Fruit fly (Drosophila melanogaster) whole organism, embryonic: ENCODE measurements around the gene Z600.

ENCODE experiments used
- Ada2b ChIP-seq: fragments of 200-800 bp; sonication (Bioruptor generic); IDR thresholded peaks from 2 replicates; pipeline ENCODE4 v1.3.6; 2022; ENCODE audit warnings: missing biosample characterization, missing genetic modification characterization
- Adf1 ChIP-seq: fragments of 200-800 bp; sonication (Bioruptor generic); IDR thresholded peaks from 2 replicates; pipeline ENCODE4 v1.3.6; 2022; ENCODE audit warnings: missing biosample characterization, missing genetic modification characterization
- Atf3 ChIP-seq: fragments of 200-800 bp; sonication (Bioruptor generic); optimal IDR thresholded peaks from 3 replicates; lab custom pipeline; 2016; ENCODE audit warnings: missing biosample characterization, missing genetic modification characterization
- BEAF-32 ChIP-seq: fragments of 200-800 bp; sonication (Bioruptor generic); optimal IDR thresholded peaks from 3 replicates; lab custom pipeline; 2017; ENCODE audit warnings: missing biosample characterization, missing genetic modification characterization, mild to moderate bottlenecking, moderate library complexity, missing genetic modification reagents
- Bdp1 ChIP-seq: fragments of 200-800 bp; sonication (Bioruptor generic); optimal IDR thresholded peaks from 3 replicates; lab custom pipeline; 2016; ENCODE audit warnings: missing biosample characterization, missing genetic modification characterization
- Bgb ChIP-seq: fragments of 200-800 bp; sonication (Bioruptor generic); IDR thresholded peaks from 2 replicates; pipeline ENCODE4 v1.3.6; 2022; ENCODE audit warnings: missing biosample characterization, missing genetic modification characterization; ENCODE audit not compliant: partially characterized antibody
- Blimp-1 ChIP-seq: fragments of 200-800 bp; sonication (Bioruptor generic); optimal IDR thresholded peaks from 3 replicates; lab custom pipeline; 2018; ENCODE audit warnings: missing biosample characterization, missing genetic modification characterization, mild to moderate bottlenecking, moderate library complexity, missing genetic modification reagents
- CG10267 ChIP-seq: fragments of 200-800 bp; sonication (Bioruptor generic); optimal IDR thresholded peaks from 2 replicates; lab custom pipeline; 2018; ENCODE audit warnings: missing biosample characterization, mild to moderate bottlenecking, missing genetic modification characterization, moderate library complexity
- CG11504 ChIP-seq: fragments of 200-800 bp; sonication (Bioruptor generic); optimal IDR thresholded peaks from 3 replicates; lab custom pipeline; 2019; ENCODE audit warnings: missing biosample characterization, mild to moderate bottlenecking, missing genetic modification characterization, moderate library complexity
- CG1233 ChIP-seq: fragments of 200-800 bp; sonication (Bioruptor generic); optimal IDR thresholded peaks from 4 replicates; lab custom pipeline; 2018; ENCODE audit warnings: missing biosample characterization, mild to moderate bottlenecking, missing genetic modification characterization
- CG14710 ChIP-seq: fragments of 200-800 bp; sonication (Bioruptor generic); optimal IDR thresholded peaks from 3 replicates; lab custom pipeline; 2019; ENCODE audit warnings: missing biosample characterization, mild to moderate bottlenecking, missing genetic modification characterization, moderate library complexity
- CG15479 ChIP-seq: fragments of 200-800 bp; sonication (Bioruptor generic); optimal IDR thresholded peaks from 3 replicates; lab custom pipeline; 2019; ENCODE audit warnings: missing biosample characterization, mild to moderate bottlenecking, missing genetic modification characterization, moderate library complexity
- CG15514 ChIP-seq: fragments of 200-800 bp; sonication (Bioruptor generic); optimal IDR thresholded peaks from 3 replicates; lab custom pipeline; 2017; ENCODE audit warnings: missing biosample characterization, missing genetic modification characterization, mild to moderate bottlenecking, moderate library complexity, missing genetic modification reagents
- CG17829 ChIP-seq: fragments of 200-800 bp; optimal IDR thresholded peaks from 2 replicates; lab custom pipeline; 2019; ENCODE audit warnings: missing biosample characterization, mild to moderate bottlenecking, missing genetic modification characterization, moderate library complexity
- CG18262 ChIP-seq: fragments of 200-800 bp; optimal IDR thresholded peaks from 3 replicates; lab custom pipeline; 2019; ENCODE audit warnings: missing biosample characterization, mild to moderate bottlenecking, missing genetic modification characterization, moderate library complexity
- CG18764 ChIP-seq: fragments of 200-800 bp; sonication (Bioruptor generic); optimal IDR thresholded peaks from 3 replicates; lab custom pipeline; 2016; ENCODE audit warnings: missing biosample characterization, missing genetic modification characterization
- CG2116 ChIP-seq: fragments of 200-800 bp; sonication (Bioruptor generic); optimal IDR thresholded peaks from 3 replicates; lab custom pipeline; 2018; ENCODE audit warnings: missing biosample characterization, mild to moderate bottlenecking, missing genetic modification characterization
- CG2199 ChIP-seq: fragments of 200-800 bp; sonication (Bioruptor generic); IDR thresholded peaks from 3 replicates; pipeline ENCODE4 v1.3.6; 2022; ENCODE audit warnings: missing biosample characterization, missing genetic modification characterization
- CG2712 ChIP-seq: fragments of 200-800 bp; optimal IDR thresholded peaks from 3 replicates; lab custom pipeline; 2019; ENCODE audit warnings: missing biosample characterization, mild to moderate bottlenecking, missing genetic modification characterization, moderate library complexity
- CG2889 ChIP-seq: fragments of 200-800 bp; sonication (Bioruptor generic); IDR thresholded peaks from 3 replicates; pipeline ENCODE4 v1.3.6; 2022; ENCODE audit warnings: missing biosample characterization, missing genetic modification characterization
- CG32532 ChIP-seq: fragments of 200-800 bp; sonication (Bioruptor generic); IDR thresholded peaks from 2 replicates; pipeline ENCODE4 v1.3.6; 2022; ENCODE audit warnings: missing biosample characterization, missing genetic modification characterization
- CG3726 ChIP-seq: fragments of 200-800 bp; sonication (Bioruptor generic); IDR thresholded peaks from 3 replicates; pipeline ENCODE4, ENCODE4 v1.3.6; 2022; ENCODE audit warnings: missing biosample characterization, missing genetic modification characterization
- CG3847 ChIP-seq: fragments of 200-800 bp; sonication (Bioruptor generic); IDR thresholded peaks from 2 replicates; pipeline ENCODE4 v1.3.6; 2022; ENCODE audit warnings: missing biosample characterization, missing genetic modification characterization
- CG8290 ChIP-seq, 3 experiments: fragments of 200-800 bp; sonication (Bioruptor generic); optimal IDR thresholded peaks; 2 replicates each; lab custom pipeline; 2016 to 2019; ENCODE audit warnings: missing biosample characterization in 3 of 3, missing genetic modification characterization in 3 of 3, mild to moderate bottlenecking in 2 of 3, moderate library complexity in 1 of 3
- CG9437 ChIP-seq: fragments of 200-800 bp; sonication (Bioruptor generic); optimal IDR thresholded peaks from 2 replicates; lab custom pipeline; 2018; ENCODE audit warnings: missing biosample characterization, mild to moderate bottlenecking, missing genetic modification characterization
- D19B ChIP-seq: fragments of 200-800 bp; sonication (Bioruptor generic); optimal IDR thresholded peaks from 2 replicates; lab custom pipeline; 2017; ENCODE audit warnings: missing biosample characterization, mild to moderate bottlenecking, missing genetic modification characterization
- Dll ChIP-seq: fragments of 200-800 bp; sonication (Bioruptor generic); IDR thresholded peaks from 4 replicates; pipeline ENCODE4 v1.3.6; 2022; ENCODE audit warnings: missing biosample characterization, missing genetic modification characterization; ENCODE audit not compliant: partially characterized antibody
- Dp ChIP-seq: fragments of 200-800 bp; sonication (Bioruptor generic); optimal IDR thresholded peaks from 2 replicates; lab custom pipeline; 2018; ENCODE audit warnings: missing biosample characterization, mild to moderate bottlenecking, missing genetic modification characterization, moderate library complexity
- Dref ChIP-seq: fragments of 200-800 bp; sonication (Bioruptor generic); IDR thresholded peaks from 2 replicates; pipeline ENCODE4 v1.3.6; 2022; ENCODE audit warnings: missing biosample characterization, missing genetic modification characterization
- Drgx ChIP-seq: fragments of 200-800 bp; sonication (Bioruptor generic); IDR thresholded peaks from 2 replicates; pipeline ENCODE4 v1.3.6; 2022; ENCODE audit warnings: missing biosample characterization, missing genetic modification characterization
- E2f2 ChIP-seq: fragments of 200-800 bp; sonication (Bioruptor generic); IDR thresholded peaks from 2 replicates; pipeline ENCODE4 v1.3.6; 2022; ENCODE audit warnings: missing biosample characterization, missing genetic modification characterization
- Ets97D ChIP-seq: fragments of 200-800 bp; sonication (Bioruptor generic); optimal IDR thresholded peaks from 3 replicates; lab custom pipeline; 2016; ENCODE audit warnings: missing biosample characterization, missing genetic modification characterization
- MBD-R2 ChIP-seq: fragments of 200-800 bp; sonication (Bioruptor generic); IDR thresholded peaks from 2 replicates; pipeline ENCODE4 v1.3.6; 2022; ENCODE audit warnings: missing biosample characterization, missing genetic modification characterization
- MESR4 ChIP-seq: fragments of 200-800 bp; sonication (Bioruptor generic); optimal IDR thresholded peaks from 2 replicates; lab custom pipeline; 2018; ENCODE audit warnings: missing biosample characterization, mild to moderate bottlenecking, missing genetic modification characterization, moderate library complexity
- Med ChIP-seq: fragments of 200-800 bp; sonication (Bioruptor generic); peaks from one replicate; lab custom pipeline; 2016; ENCODE audit warnings: missing biosample characterization, missing genetic modification characterization, mild to moderate bottlenecking, inconsistent platforms, moderate library complexity
- Opbp ChIP-seq: fragments of 200-800 bp; sonication (Bioruptor generic); IDR thresholded peaks from 3 replicates; pipeline ENCODE4 v1.3.6; 2022; ENCODE audit warnings: missing biosample characterization, missing genetic modification characterization; ENCODE audit not compliant: partially characterized antibody
- Pdp1 ChIP-seq, 2 experiments: fragments of 200-800 bp; sonication (Bioruptor generic); optimal IDR thresholded peaks; 3 replicates each; lab custom pipeline; 2016; ENCODE audit warnings: missing biosample characterization in 2 of 2, missing genetic modification characterization in 2 of 2, mild to moderate bottlenecking in 1 of 2, moderate library complexity in 1 of 2
- Sry-δ ChIP-seq: fragments of 200-800 bp; sonication (Bioruptor generic); optimal IDR thresholded peaks from 2 replicates; lab custom pipeline; 2016; ENCODE audit warnings: missing biosample characterization, missing genetic modification characterization
- YL-1 ChIP-seq: fragments of 200-800 bp; sonication (Bioruptor generic); optimal IDR thresholded peaks from 3 replicates; lab custom pipeline; 2017; ENCODE audit warnings: missing biosample characterization, mild to moderate bottlenecking, missing genetic modification characterization
- bbx ChIP-seq: fragments of 200-800 bp; sonication (Bioruptor generic); IDR thresholded peaks from 2 replicates; pipeline ENCODE4 v1.3.6; 2022; ENCODE audit warnings: missing biosample characterization, missing genetic modification characterization; ENCODE audit not compliant: partially characterized antibody
- bsh ChIP-seq, 2 experiments: fragments of 200-800 bp; sonication (Bioruptor generic); optimal IDR thresholded peaks; 2 replicates each; lab custom pipeline; 2017 to 2018; ENCODE audit warnings: mild to moderate bottlenecking in 2 of 2, missing biosample characterization in 2 of 2, missing genetic modification characterization in 2 of 2, moderate library complexity in 1 of 2
- crp ChIP-seq, 2 experiments: fragments of 200-800 bp; sonication (Bioruptor generic); optimal IDR thresholded peaks; 2 replicates in 1 of 2; 3 replicates in 1 of 2; lab custom pipeline; 2017; ENCODE audit warnings: missing biosample characterization in 2 of 2, missing genetic modification characterization in 2 of 2, mild to moderate bottlenecking in 1 of 2, moderate library complexity in 1 of 2
- ems ChIP-seq: fragments of 200-800 bp; sonication (Bioruptor generic); optimal IDR thresholded peaks from 3 replicates; lab custom pipeline; 2016; ENCODE audit warnings: missing biosample characterization, missing genetic modification characterization
- fru ChIP-seq: fragments of >200 bp; optimal IDR thresholded peaks from 2 replicates; lab custom pipeline; 2017
- gfzf ChIP-seq: fragments of 200-800 bp; sonication (Bioruptor generic); optimal IDR thresholded peaks from 2 replicates; lab custom pipeline; 2016; ENCODE audit warnings: missing biosample characterization, mild to moderate bottlenecking, missing genetic modification characterization, moderate library complexity
- kah ChIP-seq: fragments of 200-800 bp; sonication (Bioruptor generic); optimal IDR thresholded peaks from 2 replicates; lab custom pipeline; 2018; ENCODE audit warnings: missing biosample characterization, mild to moderate bottlenecking, missing genetic modification characterization
- sens ChIP-seq: fragments of 200-800 bp; sonication (Bioruptor generic); peaks from one replicate; lab custom pipeline; 2016; ENCODE audit warnings: missing biosample characterization, missing genetic modification characterization
- stwl ChIP-seq: fragments of 200-800 bp; sonication (Bioruptor generic); optimal IDR thresholded peaks from 3 replicates; lab custom pipeline; 2018; ENCODE audit warnings: missing biosample characterization, mild to moderate bottlenecking, missing genetic modification characterization, moderate library complexity
- zen ChIP-seq: fragments of 200-800 bp; sonication (Bioruptor generic); optimal IDR thresholded peaks from 3 replicates; lab custom pipeline; 2018; ENCODE audit warnings: missing biosample characterization, mild to moderate bottlenecking, missing genetic modification characterization, moderate library complexity

Gene Z600

DNA sequence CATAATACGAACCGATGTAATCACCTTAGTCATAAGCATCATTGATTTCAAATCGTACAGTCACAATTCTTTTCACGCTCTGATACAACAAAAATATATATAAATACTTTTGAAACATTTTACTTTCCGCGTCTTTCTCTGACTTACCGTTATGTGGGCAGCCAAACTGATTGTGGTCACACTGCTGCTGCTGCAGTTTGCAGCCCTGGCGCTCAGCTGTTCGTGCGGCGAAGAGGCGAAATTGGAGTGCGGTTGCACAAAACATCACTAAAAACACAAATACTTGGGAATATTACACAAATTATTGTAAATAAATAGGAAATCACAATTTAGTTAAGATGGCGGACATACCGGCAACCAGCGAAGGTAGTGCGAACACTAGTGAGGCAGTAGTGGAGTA is 537 bp downstream of the Z600 start, which contains the start of the genes gdl and gdl-ORF39 (continued):
- TF ChIP-seq CG17829 (peak; percentile 32), CG15514 (peak; percentile 65), MBD-R2 (GFP tag; lab: Robert Waterston, UW) (peak; percentile 78), crp (GFP tag; optimal IDR thresholded peaks at IDR 0.05; lab: Kevin White, UChicago) (peak; percentile 83 to 98), CG14710 (peak; percentile 100), kah (GFP tag; lab: Kevin White, UChicago) (no peak), zen (no peak), CG18262 (tag; lab: Kevin White, UChicago) (no peak), Sry-δ (GFP tag; lab: Kevin White, UChicago) (peak; percentile 22), Dp (peak; percentile 96), Blimp-1 (no peak), CG2199 (GFP tag; lab: Robert Waterston, UW) (0 out of 3 replicates have a peak, but pooled peaks have one; percentile 23), Bgb (peak; percentile 46; the same call in 1 of the 2 replicates), ems (GFP tag; lab: Kevin White, UChicago) (no peak), MESR4 (GFP tag; lab: Kevin White, UChicago) (peak; percentile 31), BEAF-32 (GFP tag; lab: Kevin White, UChicago) (peak; percentile 45), stwl (tag; lab: Kevin White, UChicago) (peak; percentile 71), CG11504 (no peak), CG18764 (GFP tag; lab: Kevin White, UChicago) (no peak), Dref (peak; percentile 64), Adf1 (GFP tag; lab: Robert Waterston, UW) (no peak), Opbp (GFP tag; lab: Robert Waterston, UW) (peak; percentile 46; the same call in 2 of the 3 replicates), CG3726 (no peak), CG2712 (peak; percentile 6), CG2116 (GFP tag; lab: Kevin White, UChicago) (peak; percentile 50), YL-1 (GFP tag; lab: Kevin White, UChicago) (peak; percentile 11), fru (lab: Kevin White, UChicago) (no peak), Med (GFP tag; lab: Kevin White, UChicago) (peak; percentile 61), CG15479 (peak; percentile 38), Drgx (no peak), bbx (GFP tag; lab: Robert Waterston, UW) (peak; percentile 43; the same call in 1 of the 2 replicates), CG10267 (tag; lab: Kevin White, UChicago) (peak; percentile 13), gfzf (GFP tag; lab: Kevin White, UChicago) (peak; percentile 43), bsh (GFP tag; optimal IDR thresholded peaks at IDR 0.05; lab: Kevin White, UChicago) (no peak), Ada2b (GFP tag; lab: Robert Waterston, UW) (no peak), sens (GFP tag; lab: Kevin White, UChicago) (peak; percentile 58), Dll (GFP tag; lab: Robert Waterston, UW) (0 out of 4 replicates have a peak, but pooled peaks have one; percentile 31), CG32532 (GFP tag; lab: Robert Waterston, UW) (no peak), CG9437 (no peak), CG1233 (GFP tag; lab: Kevin White, UChicago) (no peak), Bdp1 (GFP tag; lab: Kevin White, UChicago) (no peak), CG8290 (GFP tag; optimal IDR thresholded peaks at IDR 0.05; lab: Kevin White, UChicago) (no peak), CG8290 (tag; optimal IDR thresholded peaks at IDR 0.05; lab: Kevin White, UChicago) (peak in 1 of 2 experiments; percentile 8), Pdp1 (GFP tag; optimal IDR thresholded peaks at IDR 0.05; lab: Kevin White, UChicago) (peak in 1 of 2 experiments; percentile 63), CG3847 (GFP tag; lab: Robert Waterston, UW) (no peak), D19B (GFP tag; lab: Kevin White, UChicago) (no peak), Atf3 (GFP tag; lab: Kevin White, UChicago) (no peak), Ets97D (GFP tag; lab: Kevin White, UChicago) (no peak), E2f2 (GFP tag; lab: Robert Waterston, UW) (peak; percentile 98), CG2889 (GFP tag; lab: Robert Waterston, UW) (no peak)
